Fruit fly (Drosophila melanogaster) whole organism, prepupa: ENCODE measurements around the gene CG32280.

ENCODE experiments used
- CG15336 ChIP-seq: fragments of 200-800 bp; sonication (Bioruptor generic); IDR thresholded peaks from 2 replicates; pipeline ENCODE4 v1.3.6; 2022; ENCODE audit warnings: missing biosample characterization, missing genetic modification characterization
- CG1621 ChIP-seq: fragments of 200-800 bp; sonication (Bioruptor generic); optimal IDR thresholded peaks from 3 replicates; lab custom pipeline; 2018; ENCODE audit warnings: missing biosample characterization, mild to moderate bottlenecking, missing genetic modification characterization
- CG16779 ChIP-seq: fragments of 200-800 bp; sonication (Bioruptor generic); optimal IDR thresholded peaks from 3 replicates; lab custom pipeline; 2017; ENCODE audit warnings: missing biosample characterization, mild to moderate bottlenecking, missing genetic modification characterization
- CG3032 ChIP-seq: fragments of 200-800 bp; optimal IDR thresholded peaks from 2 replicates; lab custom pipeline; 2019; ENCODE audit warnings: missing biosample characterization, mild to moderate bottlenecking, missing genetic modification characterization, moderate library complexity
- CG31627 ChIP-seq: fragments of 200-800 bp; sonication (Bioruptor generic); optimal IDR thresholded peaks from 3 replicates; lab custom pipeline; 2016; ENCODE audit warnings: missing biosample characterization, missing genetic modification characterization
- CG32006 ChIP-seq: fragments of 200-800 bp; sonication (Bioruptor generic); optimal IDR thresholded peaks from 3 replicates; lab custom pipeline; 2017; ENCODE audit warnings: missing biosample characterization, mild to moderate bottlenecking, missing genetic modification characterization
- CG34406 ChIP-seq: fragments of 200-800 bp; sonication (Bioruptor generic); optimal IDR thresholded peaks from 3 replicates; lab custom pipeline; 2016; ENCODE audit warnings: missing biosample characterization, missing genetic modification characterization
- CG3919 ChIP-seq: fragments of 200-800 bp; sonication (Bioruptor generic); optimal IDR thresholded peaks from 3 replicates; lab custom pipeline; 2016; ENCODE audit warnings: missing biosample characterization, missing genetic modification characterization
- CG4318 ChIP-seq: fragments of 200-800 bp; sonication (Bioruptor generic); optimal IDR thresholded peaks from 3 replicates; lab custom pipeline; 2017; ENCODE audit warnings: missing biosample characterization, mild to moderate bottlenecking, missing genetic modification characterization
- CG6163 ChIP-seq: fragments of 200-800 bp; sonication (Bioruptor generic); IDR thresholded peaks from 3 replicates; pipeline ENCODE4 v1.3.6; 2022; ENCODE audit warnings: missing biosample characterization, missing genetic modification characterization
- CG6276 ChIP-seq: fragments of 200-800 bp; sonication (Bioruptor generic); optimal IDR thresholded peaks from 2 replicates; lab custom pipeline; 2017; ENCODE audit warnings: missing biosample characterization, mild to moderate bottlenecking, missing genetic modification characterization
- CG6792 ChIP-seq: fragments of 200-800 bp; sonication (Bioruptor generic); optimal IDR thresholded peaks from 3 replicates; lab custom pipeline; 2016; ENCODE audit warnings: missing biosample characterization, missing genetic modification characterization
- CG6808 ChIP-seq: fragments of 200-800 bp; sonication (Bioruptor generic); optimal IDR thresholded peaks from 3 replicates; lab custom pipeline; 2017; ENCODE audit warnings: missing biosample characterization, missing genetic modification characterization, mild to moderate bottlenecking, moderate library complexity, missing genetic modification reagents
- CG7368 ChIP-seq: fragments of 200-800 bp; sonication (Bioruptor generic); optimal IDR thresholded peaks from 3 replicates; lab custom pipeline; 2016; ENCODE audit warnings: missing biosample characterization, missing genetic modification characterization
- CG8632 ChIP-seq: fragments of 200-800 bp; sonication (Bioruptor generic); optimal IDR thresholded peaks from 3 replicates; lab custom pipeline; 2016; ENCODE audit warnings: missing biosample characterization, missing genetic modification characterization
- Eip78C ChIP-seq: fragments of 200-800 bp; sonication (Bioruptor generic); peaks from one replicate; lab custom pipeline; 2016; ENCODE audit warnings: missing biosample characterization, missing genetic modification characterization
- Eip93F ChIP-seq: fragments of 200-800 bp; sonication (Bioruptor generic); optimal IDR thresholded peaks from 2 replicates; lab custom pipeline; 2016; ENCODE audit warnings: missing biosample characterization, mild to moderate bottlenecking, missing genetic modification characterization
- Ets21C ChIP-seq: fragments of 200-800 bp; sonication (Bioruptor generic); optimal IDR thresholded peaks from 3 replicates; lab custom pipeline; 2016; ENCODE audit warnings: missing biosample characterization, missing genetic modification characterization
- Ets96B ChIP-seq: fragments of 200-800 bp; optimal IDR thresholded peaks from 2 replicates; lab custom pipeline; 2019; ENCODE audit warnings: missing biosample characterization, mild to moderate bottlenecking, missing genetic modification characterization, moderate library complexity
- Gug ChIP-seq: fragments of 200-800 bp; sonication (Bioruptor generic); IDR thresholded peaks from 2 replicates; pipeline ENCODE4 v1.3.6; 2022; ENCODE audit warnings: missing biosample characterization, missing genetic modification characterization
- Hr38 ChIP-seq: sonication (Bioruptor generic); optimal IDR thresholded peaks from 2 replicates; lab custom pipeline; 2016; ENCODE audit warnings: missing biosample characterization, missing genetic modification characterization
- Hr4 ChIP-seq: fragments of 200-800 bp; sonication (Bioruptor generic); optimal IDR thresholded peaks from 3 replicates; lab custom pipeline; 2016; ENCODE audit warnings: missing biosample characterization, missing genetic modification characterization
- Lpt ChIP-seq: fragments of 200-800 bp; sonication (Bioruptor generic); optimal IDR thresholded peaks from 3 replicates; lab custom pipeline; 2016; ENCODE audit warnings: missing biosample characterization, missing genetic modification characterization
- Met ChIP-seq: fragments of 200-800 bp; sonication (Bioruptor generic); optimal IDR thresholded peaks from 3 replicates; lab custom pipeline; 2016; ENCODE audit warnings: missing biosample characterization, missing genetic modification characterization
- OdsH ChIP-seq: fragments of 200-800 bp; sonication (Bioruptor generic); optimal IDR thresholded peaks from 3 replicates; lab custom pipeline; 2016; ENCODE audit warnings: missing biosample characterization, missing genetic modification characterization
- Smox ChIP-seq: fragments of 200-800 bp; sonication (Bioruptor generic); optimal IDR thresholded peaks from 3 replicates; lab custom pipeline; 2016; ENCODE audit warnings: missing biosample characterization, missing genetic modification characterization
- Sox14 ChIP-seq: fragments of 200-800 bp; sonication (Bioruptor generic); optimal IDR thresholded peaks from 3 replicates; lab custom pipeline; 2016; ENCODE audit warnings: missing biosample characterization, missing genetic modification characterization
- Sox15 ChIP-seq: fragments of 200-800 bp; sonication (Bioruptor generic); optimal IDR thresholded peaks from 3 replicates; lab custom pipeline; 2016; ENCODE audit warnings: missing biosample characterization, missing genetic modification characterization
- achi ChIP-seq: fragments of 200-800 bp; sonication (Bioruptor generic); optimal IDR thresholded peaks from 3 replicates; lab custom pipeline; 2016; ENCODE audit warnings: missing biosample characterization, missing genetic modification characterization
- acj6 ChIP-seq: fragments of 200-800 bp; sonication (Bioruptor generic); optimal IDR thresholded peaks from 3 replicates; lab custom pipeline; 2016; ENCODE audit warnings: missing biosample characterization, missing genetic modification characterization
- cyc ChIP-seq: fragments of 200-800 bp; sonication (Bioruptor generic); optimal IDR thresholded peaks from 3 replicates; lab custom pipeline; 2016; ENCODE audit warnings: missing biosample characterization, missing genetic modification characterization
- dsx ChIP-seq: fragments of 200-800 bp; optimal IDR thresholded peaks from 3 replicates; lab custom pipeline; 2019; ENCODE audit warnings: missing biosample characterization, mild to moderate bottlenecking, missing genetic modification characterization, moderate library complexity; ENCODE audit not compliant: poor library complexity, severe bottlenecking
- eg ChIP-seq: fragments of 200-800 bp; sonication (Bioruptor generic); IDR thresholded peaks from 3 replicates; pipeline ENCODE4 v1.3.6; 2022; ENCODE audit warnings: missing biosample characterization, missing genetic modification characterization
- esn ChIP-seq: fragments of 200-800 bp; sonication (Bioruptor generic); optimal IDR thresholded peaks from 2 replicates; lab custom pipeline; 2016; ENCODE audit warnings: missing biosample characterization, mild to moderate bottlenecking, missing genetic modification characterization, moderate library complexity
- fd59A ChIP-seq: fragments of 200-800 bp; sonication (Bioruptor generic); optimal IDR thresholded peaks from 2 replicates; lab custom pipeline; 2017; ENCODE audit warnings: missing biosample characterization, mild to moderate bottlenecking, missing genetic modification characterization, missing genetic modification reagents
- fkh ChIP-seq: fragments of 200-800 bp; sonication (Bioruptor generic); optimal IDR thresholded peaks from 3 replicates; lab custom pipeline; 2017; ENCODE audit warnings: missing biosample characterization, mild to moderate bottlenecking, missing genetic modification characterization, moderate library complexity
- lz ChIP-seq: fragments of 200-800 bp; sonication (Bioruptor generic); optimal IDR thresholded peaks from 3 replicates; lab custom pipeline; 2016; ENCODE audit warnings: missing biosample characterization, missing genetic modification characterization
- net ChIP-seq: fragments of 200-800 bp; sonication (Bioruptor generic); optimal IDR thresholded peaks from 3 replicates; lab custom pipeline; 2016; ENCODE audit warnings: missing biosample characterization, missing genetic modification characterization
- pdm3 ChIP-seq: fragments of 200-800 bp; sonication (Bioruptor generic); optimal IDR thresholded peaks from 3 replicates; lab custom pipeline; 2016; ENCODE audit warnings: missing biosample characterization, missing genetic modification characterization
- salr ChIP-seq, 2 experiments: fragments of 200-800 bp; sonication (Bioruptor generic); optimal IDR thresholded peaks; 3 replicates each; lab custom pipeline; 2016 to 2018; ENCODE audit warnings: missing biosample characterization in 2 of 2, missing genetic modification characterization in 2 of 2, mild to moderate bottlenecking in 1 of 2
- spab ChIP-seq: fragments of 200-800 bp; sonication (Bioruptor generic); optimal IDR thresholded peaks from 2 replicates; lab custom pipeline; 2017; ENCODE audit warnings: missing biosample characterization, mild to moderate bottlenecking, missing genetic modification characterization, missing genetic modification reagents
- ss ChIP-seq, 2 experiments: fragments of 200-800 bp; sonication (Bioruptor generic); optimal IDR thresholded peaks; 2 replicates in 1 of 2; 3 replicates in 1 of 2; lab custom pipeline; 2017 to 2018; ENCODE audit warnings: mild to moderate bottlenecking in 2 of 2, missing biosample characterization in 2 of 2, missing genetic modification characterization in 2 of 2, moderate library complexity in 1 of 2
- svp ChIP-seq: fragments of 200-800 bp; sonication (Bioruptor generic); peaks from one replicate; lab custom pipeline; 2016; ENCODE audit warnings: missing biosample characterization, missing genetic modification characterization
- topi ChIP-seq: fragments of 200-800 bp; sonication (Bioruptor generic); optimal IDR thresholded peaks from 3 replicates; lab custom pipeline; 2016; ENCODE audit warnings: missing biosample characterization, missing genetic modification characterization
- vri ChIP-seq: fragments of 200-800 bp; sonication (Bioruptor generic); optimal IDR thresholded peaks from 3 replicates; lab custom pipeline; 2016; ENCODE audit warnings: missing biosample characterization, mild to moderate bottlenecking, missing genetic modification characterization

The CG32280 gene

DNA sequence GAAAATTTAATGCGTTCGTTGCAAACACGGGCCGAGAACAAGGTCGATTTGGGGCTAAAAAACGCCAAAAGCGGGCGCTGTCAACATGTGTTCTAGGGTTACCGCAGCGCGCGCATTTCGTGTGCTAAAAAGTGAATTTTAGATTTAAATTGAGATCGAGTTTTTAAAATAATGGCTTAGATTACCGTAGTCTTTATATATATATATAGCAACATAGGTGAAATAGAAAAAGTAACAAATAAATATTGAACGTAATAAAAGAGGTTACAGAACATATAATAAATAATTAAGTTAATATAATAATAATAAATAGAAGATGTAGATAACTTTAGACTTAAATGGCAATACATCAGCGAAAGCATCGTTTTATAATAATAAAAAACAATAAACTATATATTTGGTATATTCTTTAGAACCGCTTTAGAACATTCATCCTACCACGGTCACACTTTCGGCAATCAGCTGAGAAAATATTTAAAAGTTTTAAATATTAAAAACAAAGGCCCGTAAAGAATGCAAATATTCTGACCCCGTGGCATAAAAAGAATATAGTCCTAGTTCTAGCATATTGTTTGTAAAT, 21.5 kb upstream of the CG32280 start, which contains the start of the genes CG11537 and Alg2:
TSS of gene CG11537 (minus strand) at position 75 of the 580 bp plus-strand sequence.
TSS of gene Alg2 (plus strand) at position 426 of the 580 bp plus-strand sequence.
- TF ChIP-seq Eip93F = no peak
- TF ChIP-seq CG31627 (GFP tag; lab: Kevin White, UChicago) = peak; percentile 15
- TF ChIP-seq CG6808 (GFP tag; lab: Kevin White, UChicago) = no peak
- TF ChIP-seq Hr38 (GFP tag; lab: Kevin White, UChicago) = no peak
- TF ChIP-seq salr (GFP tag; optimal IDR thresholded peaks at IDR 0.05; lab: Kevin White, UChicago) = peak in 1 of 2 experiments; percentile 7
- peak; percentile 88 for TF ChIP-seq achi (GFP tag; lab: Kevin White, UChicago)
- no peak for TF ChIP-seq eg
- TF ChIP-seq CG15336 (GFP tag; lab: Robert Waterston, UW) = no peak
- no peak for TF ChIP-seq CG6163 (GFP tag; lab: Robert Waterston, UW)
- peak; percentile 11 for TF ChIP-seq CG6792 (GFP tag; lab: Kevin White, UChicago)
- TF ChIP-seq esn (GFP tag; lab: Kevin White, UChicago) = peak; percentile 24
- no peak for TF ChIP-seq fkh (GFP tag; lab: Kevin White, UChicago)
- peak; percentile 31 for TF ChIP-seq CG3919 (GFP tag; lab: Kevin White, UChicago)
- TF ChIP-seq lz (GFP tag; lab: Kevin White, UChicago) = no peak
- peak; percentile 16 for TF ChIP-seq vri (GFP tag; lab: Kevin White, UChicago)
- TF ChIP-seq CG34406 (GFP tag; lab: Kevin White, UChicago) = peak; percentile 10
- peak; percentile 34 for TF ChIP-seq OdsH (GFP tag; lab: Kevin White, UChicago)
- TF ChIP-seq acj6 (GFP tag; lab: Kevin White, UChicago) = no peak
- no peak for TF ChIP-seq CG6276
- TF ChIP-seq Sox14 = peak; percentile 40
- TF ChIP-seq Gug (GFP tag; lab: Robert Waterston, UW) = no peak
- no peak for TF ChIP-seq Sox15
- TF ChIP-seq ss (GFP tag; optimal IDR thresholded peaks at IDR 0.05; lab: Kevin White, UChicago) = peak in 1 of 2 experiments; percentile 12
- peak; percentile 36 for TF ChIP-seq CG3032 (tag; lab: Kevin White, UChicago)
- no peak for TF ChIP-seq Eip78C (GFP tag; lab: Kevin White, UChicago)
- peak; percentile 10 for TF ChIP-seq Ets96B (tag; lab: Kevin White, UChicago)
- no peak for TF ChIP-seq Hr4 (GFP tag; lab: Kevin White, UChicago)
- no peak for TF ChIP-seq dsx
- no peak for TF ChIP-seq CG8632 (GFP tag; lab: Kevin White, UChicago)
- peak; percentile 64 for TF ChIP-seq svp
- TF ChIP-seq pdm3 (GFP tag; lab: Kevin White, UChicago) = no peak

DNA sequence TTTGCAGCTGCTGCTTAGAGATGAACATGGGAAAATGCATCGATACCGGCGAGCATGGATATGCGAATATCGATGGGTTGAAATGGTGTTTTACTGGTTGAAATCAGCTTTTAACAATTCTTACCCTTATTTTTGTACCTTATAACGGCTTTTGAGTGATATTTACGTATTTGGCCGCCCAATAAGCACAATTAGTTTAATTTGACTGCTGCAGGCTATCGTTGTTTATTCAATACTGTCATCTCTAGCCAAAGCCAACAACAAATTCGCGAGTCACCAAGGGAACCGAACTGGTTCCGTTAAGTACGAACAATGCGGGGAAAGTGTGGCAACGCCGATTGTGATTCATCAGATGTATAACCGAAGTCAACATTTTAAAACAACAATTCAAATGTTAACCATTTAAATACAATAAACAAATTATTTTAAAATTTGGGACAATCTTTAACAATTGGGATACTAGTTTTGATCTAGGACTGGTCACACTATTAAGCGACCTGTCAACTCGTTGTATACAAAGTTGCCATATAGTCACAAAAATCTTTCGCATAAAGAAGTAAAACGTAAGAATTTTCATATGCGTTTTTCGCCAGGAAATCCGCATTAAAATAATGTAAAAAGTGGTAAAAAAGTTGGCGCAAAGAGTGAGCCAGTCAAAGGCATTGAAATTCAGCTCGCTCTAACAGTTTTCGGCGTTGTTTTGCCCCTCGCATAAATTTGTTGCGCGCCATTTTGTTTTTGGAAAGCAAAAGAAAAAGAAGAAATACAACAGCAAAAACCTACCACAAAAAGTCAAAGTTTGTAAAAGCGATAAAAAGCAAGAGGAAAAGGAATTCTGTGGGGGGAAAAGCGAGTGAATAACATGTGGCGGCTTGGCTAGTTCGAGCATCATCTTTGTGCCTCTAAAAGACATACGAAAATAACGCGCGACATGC, 16.6 kb upstream of the CG32280 start, which contains the start of the genes Usp5 and BtbVII:
TSS of gene Usp5 (minus strand) at position 234 of the 935 bp plus-strand sequence.
TSS of gene BtbVII (plus strand) at position 522 of the 935 bp plus-strand sequence.
- TF ChIP-seq CG31627 (GFP tag; lab: Kevin White, UChicago) (peak; percentile 72), topi (GFP tag; lab: Kevin White, UChicago) (peak; percentile 49), cyc (GFP tag; lab: Kevin White, UChicago) (peak; percentile 31), CG7368 (no peak), Lpt (no peak), Met (GFP tag; lab: Kevin White, UChicago) (peak; percentile 68), CG3919 (GFP tag; lab: Kevin White, UChicago) (peak; percentile 43), CG6792 (GFP tag; lab: Kevin White, UChicago) (peak; percentile 48), CG6163 (GFP tag; lab: Robert Waterston, UW) (no peak), svp (peak; percentile 81), net (GFP tag; lab: Kevin White, UChicago) (peak; percentile 51), spab (peak; percentile 6), Eip93F (no peak), CG6808 (GFP tag; lab: Kevin White, UChicago) (peak; percentile 55), esn (GFP tag; lab: Kevin White, UChicago) (peak; percentile 72), Eip78C (GFP tag; lab: Kevin White, UChicago) (peak; percentile 91), Ets21C (peak; percentile 60), CG32006 (GFP tag; lab: Kevin White, UChicago) (peak; percentile 29), Smox (GFP tag; lab: Kevin White, UChicago) (no peak), ss (GFP tag; optimal IDR thresholded peaks at IDR 0.05; lab: Kevin White, UChicago) (peak in 1 of 2 experiments; percentile 66), CG16779 (tag; lab: Kevin White, UChicago) (peak; percentile 17), CG1621 (tag; lab: Kevin White, UChicago) (peak; percentile 18), vri (GFP tag; lab: Kevin White, UChicago) (peak; percentile 19), dsx (peak; percentile 17), CG15336 (GFP tag; lab: Robert Waterston, UW) (0 out of 2 replicates have a peak, but pooled peaks have one; percentile 14), acj6 (GFP tag; lab: Kevin White, UChicago) (peak; percentile 70), fd59A (GFP tag; lab: Kevin White, UChicago) (peak; percentile 20), CG4318 (GFP tag; lab: Kevin White, UChicago) (no peak), lz (GFP tag; lab: Kevin White, UChicago) (peak; percentile 79)
